Worm (Caenorhabditis elegans): ENCODE data around the gene R02F2.10.

R02F2.10 gene

ce11 chrIII:5503669-5504068 is 25.6 kb downstream of the R02F2.10 start:
- no peak for TF ChIP-seq nhr-67 (tag; optimal IDR thresholded peaks at IDR 0.05)
- no peak for TF ChIP-seq nhr-12 (tag; optimal IDR thresholded peaks at IDR 0.05)
- no peak for TF ChIP-seq nfya-1 (tag; optimal IDR thresholded peaks at IDR 0.05; ENCODE audit: insufficient read depth)
- no peak for TF ChIP-seq pqm-1 (tag; optimal IDR thresholded peaks at IDR 0.05)
- no peak for TF ChIP-seq hmg-11 (tag; optimal IDR thresholded peaks at IDR 0.05)
- TF ChIP-seq jun-1 (tag; optimal IDR thresholded peaks at IDR 0.05): no peak
- no peak for TF ChIP-seq egl-5 (tag; optimal IDR thresholded peaks at IDR 0.05)
- TF ChIP-seq ama-1 (optimal IDR thresholded peaks at IDR 0.05): no peak
- no peak for TF ChIP-seq sea-2 (GFP tag; optimal IDR thresholded peaks at IDR 0.05)
- no peak for TF ChIP-seq nhr-11 (tag; optimal IDR thresholded peaks at IDR 0.05)
- no peak for TF ChIP-seq nhr-28 (tag; optimal IDR thresholded peaks at IDR 0.05)
- no peak for TF ChIP-seq unc-62 (GFP tag; optimal IDR thresholded peaks at IDR 0.05)
- TF ChIP-seq ceh-82 (tag; optimal IDR thresholded peaks at IDR 0.05): no peak
- no peak for TF ChIP-seq elt-2 (tag; optimal IDR thresholded peaks at IDR 0.05)
- TF ChIP-seq snpc-4 (tag; optimal IDR thresholded peaks at IDR 0.05): no peak
- no peak for TF ChIP-seq daf-12 (tag; optimal IDR thresholded peaks at IDR 0.05)
- no peak for TF ChIP-seq fos-1 (tag; optimal IDR thresholded peaks at IDR 0.05)
- TF ChIP-seq elt-3 (tag; optimal IDR thresholded peaks at IDR 0.05): no peak

- peak; percentile 15 for TF ChIP-seq skn-1 (tag; optimal IDR thresholded peaks at IDR 0.05)
- TF ChIP-seq lin-15B (tag; optimal IDR thresholded peaks at IDR 0.05): peak; percentile 25
- no peak for TF ChIP-seq tbx-2 (tag; optimal IDR thresholded peaks at IDR 0.05)
- no peak for TF ChIP-seq nhr-11 (tag; optimal IDR thresholded peaks at IDR 0.05)
- no peak for TF ChIP-seq R02D3.7 (tag; optimal IDR thresholded peaks at IDR 0.05)
- no peak for TF ChIP-seq unc-39 (tag; optimal IDR thresholded peaks at IDR 0.05)
- TF ChIP-seq fkh-2 (tag; optimal IDR thresholded peaks at IDR 0.05): no peak
- no peak for TF ChIP-seq egl-27 (tag; optimal IDR thresholded peaks at IDR 0.05)
- peak; percentile 77 for TF ChIP-seq jun-1 (tag; optimal IDR thresholded peaks at IDR 0.05)
- no peak for TF ChIP-seq ceh-9 (tag; optimal IDR thresholded peaks at IDR 0.05)
- TF ChIP-seq egl-5 (tag; optimal IDR thresholded peaks at IDR 0.05): peak; percentile 12
- TF ChIP-seq nfya-1 (tag; optimal IDR thresholded peaks at IDR 0.05; ENCODE audit: insufficient read depth): peak; percentile 70
- no peak for TF ChIP-seq nhr-76 (tag; optimal IDR thresholded peaks at IDR 0.05)
- peak; percentile 29 for TF ChIP-seq fkh-10 (GFP tag; optimal IDR thresholded peaks at IDR 0.05)
- TF ChIP-seq ama-1 (optimal IDR thresholded peaks at IDR 0.05): peak; percentile 98
- TF ChIP-seq lin-39 (tag; optimal IDR thresholded peaks at IDR 0.05): peak; percentile 4
- TF ChIP-seq elt-1 (tag; optimal IDR thresholded peaks at IDR 0.05): no peak
- no peak for TF ChIP-seq nhr-12 (tag; optimal IDR thresholded peaks at IDR 0.05)
- TF ChIP-seq eor-1 (tag; optimal IDR thresholded peaks at IDR 0.05): no peak
- TF ChIP-seq nhr-23 (tag; optimal IDR thresholded peaks at IDR 0.05): peak; percentile 45
- peak; percentile 28 for TF ChIP-seq hmg-11 (tag; optimal IDR thresholded peaks at IDR 0.05)
- TF ChIP-seq ztf-11 (tag; optimal IDR thresholded peaks at IDR 0.05): no peak
- no peak for TF ChIP-seq ceh-82 (tag; optimal IDR thresholded peaks at IDR 0.05)
- TF ChIP-seq snpc-4 (tag; optimal IDR thresholded peaks at IDR 0.05): peak; percentile 56
- TF ChIP-seq ZK546.5 (tag; optimal IDR thresholded peaks at IDR 0.05): no peak
- TF ChIP-seq mml-1 (tag; optimal IDR thresholded peaks at IDR 0.05): no peak
- TF ChIP-seq daf-12 (tag; optimal IDR thresholded peaks at IDR 0.05): no peak
- TF ChIP-seq elt-3 (tag; optimal IDR thresholded peaks at IDR 0.05): peak in 1 of 3 experiments; percentile 38
- TF ChIP-seq ceh-28 (tag; optimal IDR thresholded peaks at IDR 0.05): peak; percentile 56
- no peak for TF ChIP-seq nhr-28 (tag; optimal IDR thresholded peaks at IDR 0.05)
- TF ChIP-seq aly-2 (tag; optimal IDR thresholded peaks at IDR 0.05): no peak
- no peak for TF ChIP-seq unc-62 (GFP tag; optimal IDR thresholded peaks at IDR 0.05)
- no peak for TF ChIP-seq mdl-1 (tag; optimal IDR thresholded peaks at IDR 0.05)
- TF ChIP-seq ceh-16 (tag; optimal IDR thresholded peaks at IDR 0.05): no peak
- no peak for TF ChIP-seq nhr-237 (tag; optimal IDR thresholded peaks at IDR 0.05)
- TF ChIP-seq nhr-67 (tag; optimal IDR thresholded peaks at IDR 0.05): no peak
- TF ChIP-seq zag-1 (tag; optimal IDR thresholded peaks at IDR 0.05): no peak
- TF ChIP-seq nhr-25 (tag; optimal IDR thresholded peaks at IDR 0.05): peak; percentile 90
- TF ChIP-seq elt-2 (tag; optimal IDR thresholded peaks at IDR 0.05): peak; percentile 56
- TF ChIP-seq fos-1 (tag; optimal IDR thresholded peaks at IDR 0.05): no peak
- no peak for TF ChIP-seq nhr-77 (tag; optimal IDR thresholded peaks at IDR 0.05)
- TF ChIP-seq lsy-12 (tag; optimal IDR thresholded peaks at IDR 0.05): peak; percentile 40
- peak; percentile 28 for TF ChIP-seq nhr-43 (tag; optimal IDR thresholded peaks at IDR 0.05; ENCODE audit: poor library complexity, severe bottlenecking)
- TF ChIP-seq ztf-4 (tag; optimal IDR thresholded peaks at IDR 0.05): peak; percentile 44
- peak; percentile 34 for TF ChIP-seq pqm-1 (tag; optimal IDR thresholded peaks at IDR 0.05)
- TF ChIP-seq pha-4 (tag; optimal IDR thresholded peaks at IDR 0.05): no peak
- TF ChIP-seq sea-2 (GFP tag; optimal IDR thresholded peaks at IDR 0.05): no peak
Measured at ce11 chrIII:5504164-5504563, 26.1 kb downstream of the R02F2.10 start.
